Worm (Caenorhabditis elegans): ENCODE data around the gene frpr-11.
A peak's percentile ranks its signal among the peaks of the same experiment; 100 is the strongest.

- TF ChIP-seq aly-2 (tag; optimal IDR thresholded peaks at IDR 0.05) (no peak), ceh-62 (tag; optimal IDR thresholded peaks at IDR 0.05) (no peak), nhr-237 (tag; optimal IDR thresholded peaks at IDR 0.05) (no peak), dmd-9 (GFP tag; IDR thresholded peaks at IDR 0.05) (no peak), lim-7 (GFP tag; IDR thresholded peaks at IDR 0.05) (no peak), nhr-28 (tag; optimal IDR thresholded peaks at IDR 0.05) (peak; percentile 76), egl-27 (tag; optimal IDR thresholded peaks at IDR 0.05) (no peak), ztf-11 (tag; optimal IDR thresholded peaks at IDR 0.05) (no peak), lin-13 (GFP tag; optimal IDR thresholded peaks at IDR 0.05) (no peak)
Measured at ce11 chrV:8905656-8906055, 1.3 kb upstream of the frpr-11 start.

All from whole organism, L4 larva.